Worm (Caenorhabditis elegans): ENCODE results near the gene Y47D3B.12.

Y47D3B.12 gene

DNA sequence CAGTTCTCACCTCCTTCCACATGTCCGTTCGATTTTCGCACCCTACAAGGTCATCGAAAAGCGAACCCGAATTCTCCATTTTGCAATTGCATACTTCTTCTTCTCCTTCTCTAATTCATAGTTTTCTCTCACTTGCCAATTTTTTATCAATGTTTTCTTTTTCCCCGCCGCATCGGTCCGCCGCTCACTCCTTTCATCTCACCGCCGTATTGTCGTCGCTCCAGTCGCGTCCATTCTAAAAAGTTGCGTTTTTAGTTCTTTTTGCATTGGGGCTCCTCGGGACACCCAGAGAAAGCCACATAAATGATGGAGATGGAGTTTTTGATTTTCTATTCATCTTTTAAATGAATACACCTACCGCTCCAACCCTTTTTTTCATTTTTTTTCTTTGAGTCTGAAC, 48.6 kb downstream of the Y47D3B.12 start:
- TF ChIP-seq mxl-3 (GFP tag; optimal IDR thresholded peaks at IDR 0.05) (peak; percentile 35), pqm-1 (tag; optimal IDR thresholded peaks at IDR 0.05) (peak; percentile 36), lir-3 (tag; optimal IDR thresholded peaks at IDR 0.05) (no peak), nhr-28 (tag; optimal IDR thresholded peaks at IDR 0.05) (peak; percentile 56), dve-1 (tag; optimal IDR thresholded peaks at IDR 0.05; ENCODE audit: insufficient read depth) (peak; percentile 5), Y5F2A.4 (GFP tag; optimal IDR thresholded peaks at IDR 0.05) (no peak)

DNA sequence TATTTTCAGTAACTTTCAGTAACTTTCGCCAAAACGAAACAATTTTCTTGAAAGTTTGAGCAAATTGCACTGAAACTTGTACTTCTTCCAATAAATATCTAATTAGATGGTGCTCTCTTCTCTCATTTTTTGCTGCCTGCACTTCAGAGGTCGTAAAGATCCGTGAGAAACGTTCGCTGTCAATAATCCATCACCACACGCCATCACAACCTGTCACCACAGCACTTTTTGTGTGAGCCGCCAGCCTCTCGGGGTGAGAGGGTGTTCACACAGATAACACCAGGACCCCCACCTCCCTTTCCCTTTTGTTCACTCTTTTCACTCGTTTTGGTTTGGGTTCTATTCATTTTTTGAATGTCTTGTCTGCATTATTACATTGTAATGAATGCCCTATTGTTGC, 49.7 kb downstream of the Y47D3B.12 start:
- no peak for TF ChIP-seq lim-7 (GFP tag; IDR thresholded peaks at IDR 0.05)
- peak in 1 of 2 experiments; percentile 89 for TF ChIP-seq unc-62 (GFP tag; optimal IDR thresholded peaks at IDR 0.05 in 1 of 2)
- no peak for TF ChIP-seq unc-62 (tag; optimal IDR thresholded peaks at IDR 0.05)

Measured in whole organism, L4 larva.